Worm (Caenorhabditis elegans) whole organism, L2 larva: ENCODE measurements around the gene ccep-97.

ENCODE experiments used
- C34F6.9 ChIP-seq: fragments of 150-350 bp; optimal IDR thresholded peaks from 2 replicates; lab custom pipeline; 2014; ENCODE audit warnings: missing biosample characterization, missing genetic modification characterization
- F13H6.1 ChIP-seq: sonication (generic microtip); optimal IDR thresholded peaks from 2 replicates; lab custom pipeline; 2016; ENCODE audit warnings: missing genetic modification characterization, missing compliant biosample characterization
- R02D3.7 ChIP-seq: fragments of 150-350 bp; optimal IDR thresholded peaks from 2 replicates; lab custom pipeline; 2014; ENCODE audit warnings: missing biosample characterization, missing genetic modification characterization
- Y55F3AM.14 ChIP-seq: fragments of 200-800 bp; sonication (Bioruptor generic); optimal IDR thresholded peaks from 2 replicates; lab custom pipeline; 2018; ENCODE audit warnings: mild to moderate bottlenecking, missing genetic modification characterization, missing compliant biosample characterization
- ZK546.5 ChIP-seq: sonication (generic microtip); optimal IDR thresholded peaks from 2 replicates; lab custom pipeline; 2017; ENCODE audit warnings: missing biosample characterization, missing genetic modification characterization
- alr-1 ChIP-seq: fragments of 150-350 bp; optimal IDR thresholded peaks from 2 replicates; lab custom pipeline; 2014; ENCODE audit warnings: missing biosample characterization, missing genetic modification characterization
- aly-2 ChIP-seq: fragments of 150-350 bp; optimal IDR thresholded peaks from 2 replicates; lab custom pipeline; 2014; ENCODE audit warnings: missing biosample characterization, missing genetic modification characterization
- ama-1 ChIP-seq: fragments of 150-350 bp; optimal IDR thresholded peaks from 2 replicates; lab custom pipeline; 2018; ENCODE audit warnings: inconsistent platforms
- blmp-1 ChIP-seq: sonication (generic microtip); optimal IDR thresholded peaks from 2 replicates; lab custom pipeline; 2017; ENCODE audit warnings: missing genetic modification characterization, mild to moderate bottlenecking, missing compliant biosample characterization, antibody characterized with exemption, moderate library complexity; ENCODE audit not compliant: insufficient read depth
- ceh-16 ChIP-seq: fragments of 150-350 bp; optimal IDR thresholded peaks from 2 replicates; lab custom pipeline; 2014; ENCODE audit warnings: missing biosample characterization, missing genetic modification characterization
- ceh-82 ChIP-seq: fragments of 150-350 bp; optimal IDR thresholded peaks from 2 replicates; lab custom pipeline; 2014; ENCODE audit warnings: missing biosample characterization, missing genetic modification characterization
- crh-2 ChIP-seq: sonication (generic microtip); optimal IDR thresholded peaks from 2 replicates; lab custom pipeline; 2017; ENCODE audit warnings: missing biosample characterization, missing genetic modification characterization
- dmd-4 ChIP-seq: sonication (generic microtip); optimal IDR thresholded peaks from 2 replicates; lab custom pipeline; 2017; ENCODE audit warnings: missing biosample characterization, missing genetic modification characterization
- egl-27 ChIP-seq: sonication (generic microtip); optimal IDR thresholded peaks from 3 replicates; lab custom pipeline; 2017; ENCODE audit warnings: missing biosample characterization, missing genetic modification reagents, missing genetic modification characterization
- elt-1 ChIP-seq: fragments of 150-350 bp; optimal IDR thresholded peaks from 2 replicates; lab custom pipeline; 2014; ENCODE audit warnings: missing biosample characterization, missing genetic modification characterization
- elt-3 ChIP-seq: sonication (generic microtip); optimal IDR thresholded peaks from 2 replicates; lab custom pipeline; 2017; ENCODE audit warnings: missing biosample characterization, missing genetic modification characterization
- fos-1 ChIP-seq: fragments of 150-350 bp; optimal IDR thresholded peaks from 2 replicates; lab custom pipeline; 2014; ENCODE audit warnings: missing biosample characterization, missing genetic modification characterization
- gmeb-1 ChIP-seq: fragments of 150-350 bp; optimal IDR thresholded peaks from 2 replicates; lab custom pipeline; 2014; ENCODE audit warnings: missing biosample characterization, missing genetic modification characterization
- lin-13 ChIP-seq: fragments of 150-350 bp; optimal IDR thresholded peaks from 2 replicates; lab custom pipeline; 2014; ENCODE audit warnings: missing biosample characterization, missing genetic modification reagents, missing genetic modification characterization
- lin-39 ChIP-seq: fragments of 150-350 bp; optimal IDR thresholded peaks from 2 replicates; lab custom pipeline; 2014; ENCODE audit warnings: missing biosample characterization, missing genetic modification reagents, missing genetic modification characterization
- lsy-2 ChIP-seq, 2 experiments: fragments of 150-350 bp in 1 of 2; sonication (generic microtip) in 1 of 2; optimal IDR thresholded peaks; 2 replicates each; lab custom pipeline; 2014 to 2017; ENCODE audit warnings: missing biosample characterization in 2 of 2, missing genetic modification characterization in 2 of 2
- mab-5 ChIP-seq: fragments of 150-350 bp; optimal IDR thresholded peaks from 2 replicates; lab custom pipeline; 2014; ENCODE audit warnings: missing biosample characterization, missing genetic modification characterization
- mbf-1 ChIP-seq: sonication (generic microtip); optimal IDR thresholded peaks from 2 replicates; lab custom pipeline; 2017; ENCODE audit warnings: missing biosample characterization, missing genetic modification characterization
- mdl-1 ChIP-seq, 2 experiments: fragments of 150-350 bp in 1 of 2; sonication (generic microtip) in 1 of 2; optimal IDR thresholded peaks; 2 replicates each; lab custom pipeline; 2017; ENCODE audit warnings: missing biosample characterization in 2 of 2, missing genetic modification characterization in 2 of 2
- nhr-10 ChIP-seq: sonication (generic microtip); optimal IDR thresholded peaks from 2 replicates; lab custom pipeline; 2017; ENCODE audit warnings: missing biosample characterization, missing genetic modification characterization
- nhr-11 ChIP-seq: fragments of 150-350 bp; optimal IDR thresholded peaks from 2 replicates; lab custom pipeline; 2014; ENCODE audit warnings: missing biosample characterization, missing genetic modification characterization
- nhr-12 ChIP-seq: fragments of 150-350 bp; optimal IDR thresholded peaks from 2 replicates; lab custom pipeline; 2014; ENCODE audit warnings: missing biosample characterization, missing genetic modification characterization
- nhr-129 ChIP-seq: fragments of 150-350 bp; optimal IDR thresholded peaks from 2 replicates; lab custom pipeline; 2014; ENCODE audit warnings: missing biosample characterization, missing genetic modification characterization
- nhr-21 ChIP-seq: fragments of 150-350 bp; optimal IDR thresholded peaks from 2 replicates; lab custom pipeline; 2014; ENCODE audit warnings: missing biosample characterization, missing genetic modification characterization
- nhr-23 ChIP-seq: fragments of 150-350 bp; optimal IDR thresholded peaks from 2 replicates; lab custom pipeline; 2014; ENCODE audit warnings: missing biosample characterization, missing genetic modification reagents, missing genetic modification characterization
- nhr-237 ChIP-seq: fragments of 150-350 bp; optimal IDR thresholded peaks from 2 replicates; lab custom pipeline; 2014; ENCODE audit warnings: missing biosample characterization, missing genetic modification characterization
- nhr-25 ChIP-seq: fragments of 150-350 bp; sonication (generic microtip); optimal IDR thresholded peaks from 3 replicates; lab custom pipeline; 2014; ENCODE audit warnings: missing biosample characterization, missing genetic modification characterization
- nhr-6 ChIP-seq: fragments of 150-350 bp; optimal IDR thresholded peaks from 2 replicates; lab custom pipeline; 2014; ENCODE audit warnings: missing biosample characterization, missing genetic modification characterization
- nhr-77 ChIP-seq: fragments of 150-350 bp; optimal IDR thresholded peaks from 2 replicates; lab custom pipeline; 2014; ENCODE audit warnings: missing biosample characterization, missing genetic modification characterization
- sem-4 ChIP-seq: fragments of 150-350 bp; optimal IDR thresholded peaks from 2 replicates; lab custom pipeline; 2014; ENCODE audit warnings: missing biosample characterization, missing genetic modification reagents, missing genetic modification characterization
- skn-1 ChIP-seq: sonication (generic microtip); optimal IDR thresholded peaks from 2 replicates; lab custom pipeline; 2017; ENCODE audit warnings: missing biosample characterization, missing genetic modification characterization
- sma-3 ChIP-seq: sonication (generic microtip); optimal IDR thresholded peaks from 2 replicates; lab custom pipeline; 2016; ENCODE audit warnings: missing genetic modification reagents, missing genetic modification characterization, missing compliant biosample characterization
- sma-9 ChIP-seq, 2 experiments: fragments of 150-350 bp in 1 of 2; sonication (generic microtip) in 1 of 2; optimal IDR thresholded peaks; 2 replicates each; lab custom pipeline; 2014 to 2016; ENCODE audit warnings: missing genetic modification characterization in 2 of 2, mild to moderate bottlenecking in 1 of 2, missing biosample characterization in 1 of 2, missing compliant biosample characterization in 1 of 2, missing genetic modification reagents in 1 of 2, moderate library complexity in 1 of 2
- snpc-4 ChIP-seq: fragments of 150-350 bp; optimal IDR thresholded peaks from 2 replicates; lab custom pipeline; 2014; ENCODE audit warnings: missing biosample characterization, missing genetic modification characterization
- unc-39 ChIP-seq: fragments of 150-350 bp; optimal IDR thresholded peaks from 2 replicates; lab custom pipeline; 2014; ENCODE audit warnings: missing biosample characterization, missing genetic modification characterization
- unc-55 ChIP-seq: fragments of 150-350 bp; sonication (generic microtip); optimal IDR thresholded peaks from 3 replicates; lab custom pipeline; 2014; ENCODE audit warnings: missing biosample characterization, missing genetic modification reagents, missing genetic modification characterization
- unc-62 ChIP-seq: fragments of 150-350 bp; optimal IDR thresholded peaks from 2 replicates; lab custom pipeline; 2014; ENCODE audit warnings: missing biosample characterization, missing genetic modification reagents, missing genetic modification characterization
- zag-1 ChIP-seq: fragments of 150-350 bp; optimal IDR thresholded peaks from 2 replicates; lab custom pipeline; 2014; ENCODE audit warnings: missing biosample characterization, missing genetic modification characterization
- ztf-1 ChIP-seq: fragments of 200-800 bp; sonication (Bioruptor generic); conservative IDR thresholded peaks from 2 replicates; pipeline ENCODE4 v1.3.6; 2022; ENCODE audit warnings: missing genetic modification characterization, missing compliant biosample characterization
- ztf-4 ChIP-seq: fragments of 150-350 bp; optimal IDR thresholded peaks from 2 replicates; lab custom pipeline; 2014; ENCODE audit warnings: missing biosample characterization, missing genetic modification characterization

ccep-97 gene

ce11 chrV:4847424-4847823 lies 29.0 kb upstream of the ccep-97 start, which contains the start of gene abhd-5.1:
Gene abhd-5.1, plus strand, starts transcription at chrV:4847653.
- TF ChIP-seq F13H6.1 = no peak
- no peak for TF ChIP-seq nhr-23
- TF ChIP-seq C34F6.9 = peak; percentile 43
- peak; percentile 29 for TF ChIP-seq skn-1 (tag; lab: Kevin White, UChicago)
- peak; percentile 12 for TF ChIP-seq sma-9 (GFP tag; optimal IDR thresholded peaks at IDR 0.05; lab: Kevin White, UChicago)
- no peak for TF ChIP-seq sma-9 (tag; optimal IDR thresholded peaks at IDR 0.05; lab: Kevin White, UChicago)
- no peak for TF ChIP-seq elt-3
- no peak for TF ChIP-seq mab-5 (tag; lab: Kevin White, UChicago)
- TF ChIP-seq lin-13 = no peak
- no peak for TF ChIP-seq snpc-4 (tag; lab: Kevin White, UChicago)
- peak; percentile 19 for TF ChIP-seq gmeb-1
- no peak for TF ChIP-seq nhr-25 (tag; lab: Kevin White, UChicago)
- peak; percentile 21 for TF ChIP-seq fos-1 (tag; lab: Kevin White, UChicago)
- TF ChIP-seq mdl-1 (tag; optimal IDR thresholded peaks at IDR 0.05; lab: Kevin White, UChicago) = no peak
- TF ChIP-seq, all 48 proteins: peak for 5

- no peak for TF ChIP-seq lsy-2 (tag; optimal IDR thresholded peaks at IDR 0.05; lab: Kevin White, UChicago)
- no peak for TF ChIP-seq Y55F3AM.14 (GFP tag; lab: Kevin White, UChicago)
- no peak for TF ChIP-seq unc-39 (tag; lab: Kevin White, UChicago)
- TF ChIP-seq nhr-23 = no peak
- TF ChIP-seq fos-1 (tag; lab: Kevin White, UChicago) = no peak
- TF ChIP-seq lin-13 = no peak
- no peak for TF ChIP-seq nhr-12 (tag; lab: Kevin White, UChicago)
- TF ChIP-seq nhr-10 (tag; lab: Kevin White, UChicago) = no peak
- TF ChIP-seq ztf-1 (GFP tag; lab: Robert Waterston, UW) = no peak
- TF ChIP-seq lin-39 (tag; lab: Kevin White, UChicago) = no peak
- no peak for TF ChIP-seq zag-1 (tag; lab: Kevin White, UChicago)
- no peak for TF ChIP-seq unc-62 (GFP tag; lab: Kevin White, UChicago)
- no peak for TF ChIP-seq elt-1 (tag; lab: Kevin White, UChicago)
- no peak for TF ChIP-seq nhr-11 (tag; lab: Kevin White, UChicago)
- no peak for TF ChIP-seq dmd-4
- TF ChIP-seq mdl-1 (tag; optimal IDR thresholded peaks at IDR 0.05; lab: Kevin White, UChicago) = no peak
- TF ChIP-seq unc-55 = no peak
- TF ChIP-seq F13H6.1 = no peak
- TF ChIP-seq mab-5 (tag; lab: Kevin White, UChicago) = no peak
Measured at ce11 chrV:4846507-4846906, 28.0 kb upstream of the ccep-97 start.

- TF ChIP-seq ztf-1 (GFP tag; lab: Robert Waterston, UW) (no peak), F13H6.1 (peak; percentile 25), sma-3 (GFP tag; lab: Kevin White, UChicago) (peak; percentile 12), elt-3 (no peak), aly-2 (tag; lab: Kevin White, UChicago) (no peak), nhr-129 (tag; lab: Kevin White, UChicago) (peak; percentile 79), elt-1 (tag; lab: Kevin White, UChicago) (no peak), mbf-1 (tag; lab: Kevin White, UChicago) (no peak), lsy-2 (tag; optimal IDR thresholded peaks at IDR 0.05; lab: Kevin White, UChicago) (peak in 1 of 2 experiments; percentile 61), snpc-4 (tag; lab: Kevin White, UChicago) (no peak), Y55F3AM.14 (GFP tag; lab: Kevin White, UChicago) (no peak), R02D3.7 (tag; lab: Kevin White, UChicago) (no peak), nhr-237 (tag; lab: Kevin White, UChicago) (no peak), blmp-1 (tag; lab: Kevin White, UChicago) (no peak), nhr-77 (no peak), ceh-82 (tag; lab: Kevin White, UChicago) (no peak), sma-9 (GFP tag; optimal IDR thresholded peaks at IDR 0.05; lab: Kevin White, UChicago) (peak; percentile 45), sma-9 (tag; optimal IDR thresholded peaks at IDR 0.05; lab: Kevin White, UChicago) (no peak), egl-27 (tag; lab: Kevin White, UChicago) (no peak), sem-4 (tag; lab: Kevin White, UChicago) (no peak), unc-62 (GFP tag; lab: Kevin White, UChicago) (no peak), lin-13 (no peak), unc-39 (tag; lab: Kevin White, UChicago) (no peak), mdl-1 (tag; optimal IDR thresholded peaks at IDR 0.05; lab: Kevin White, UChicago) (no peak), alr-1 (tag; lab: Kevin White, UChicago) (no peak), unc-55 (peak; percentile 66), zag-1 (tag; lab: Kevin White, UChicago) (no peak), gmeb-1 (peak; percentile 71), ZK546.5 (tag; lab: Kevin White, UChicago) (no peak), ama-1 (lab: Kevin White, UChicago) (no peak), skn-1 (tag; lab: Kevin White, UChicago) (no peak), nhr-23 (no peak), nhr-6 (tag; lab: Kevin White, UChicago) (no peak), ceh-16 (tag; lab: Kevin White, UChicago) (no peak), C34F6.9 (peak; percentile 83), mab-5 (tag; lab: Kevin White, UChicago) (no peak), nhr-12 (tag; lab: Kevin White, UChicago) (no peak), crh-2 (tag; lab: Kevin White, UChicago) (peak; percentile 45), nhr-10 (tag; lab: Kevin White, UChicago) (no peak), fos-1 (tag; lab: Kevin White, UChicago) (peak; percentile 60), dmd-4 (no peak), ztf-4 (tag; lab: Kevin White, UChicago) (no peak), lin-39 (tag; lab: Kevin White, UChicago) (no peak), nhr-21 (tag; lab: Kevin White, UChicago) (no peak), nhr-11 (tag; lab: Kevin White, UChicago) (no peak), nhr-25 (tag; lab: Kevin White, UChicago) (peak; percentile 7)
Measured at ce11 chrV:4844591-4844990, 26.1 kb upstream of the ccep-97 start, which contains the start of gene abhd-5.2. Gene abhd-5.2, plus strand, starts transcription at chrV:4844685.
